Worm (Caenorhabditis elegans) whole organism, L1 larva: ENCODE measurements around the gene Y54G2A.26.

Experiments used
- C16A3.4 ChIP-seq: fragments of 150-350 bp; optimal IDR thresholded peaks from 2 replicates; lab custom pipeline; 2014; ENCODE audit warnings: missing biosample characterization, missing genetic modification characterization
- Y116A8C.19 ChIP-seq: sonication (generic microtip); optimal IDR thresholded peaks from 2 replicates; lab custom pipeline; 2016; ENCODE audit warnings: missing compliant biosample characterization, missing genetic modification characterization, borderline replicate concordance
- alr-1 ChIP-seq: fragments of 200-800 bp; sonication (Bioruptor generic); optimal IDR thresholded peaks from 2 replicates; lab custom pipeline; 2018; ENCODE audit warnings: borderline replicate concordance, mild to moderate bottlenecking, missing genetic modification characterization, missing compliant biosample characterization
- ama-1 ChIP-seq: fragments of 150-350 bp; optimal IDR thresholded peaks from 2 replicates; lab custom pipeline; 2014
- blmp-1 ChIP-seq: fragments of 150-350 bp; optimal IDR thresholded peaks from 2 replicates; lab custom pipeline; 2014; ENCODE audit warnings: missing biosample characterization, missing genetic modification characterization
- ceh-82 ChIP-seq, 3 experiments: fragments of 150-350 bp in 1 of 3; sonication (generic microtip) in 2 of 3; optimal IDR thresholded peaks; 2 replicates each; lab custom pipeline; 2014 to 2017; ENCODE audit warnings: missing biosample characterization in 3 of 3, missing genetic modification characterization in 3 of 3
- ceh-90 ChIP-seq: sonication (generic microtip); optimal IDR thresholded peaks from 2 replicates; lab custom pipeline; 2016; ENCODE audit warnings: missing genetic modification characterization, missing compliant biosample characterization
- ces-1 ChIP-seq: fragments of 150-350 bp; optimal IDR thresholded peaks from 2 replicates; lab custom pipeline; 2014; ENCODE audit warnings: missing biosample characterization, missing genetic modification reagents, missing genetic modification characterization
- dpl-1 ChIP-seq, 3 experiments: fragments of 150-350 bp in 2 of 3; sonication (generic microtip) in 1 of 3; optimal IDR thresholded peaks; 2 replicates each; lab custom pipeline; 2014 to 2017; ENCODE audit warnings: missing biosample characterization in 3 of 3, missing genetic modification characterization in 3 of 3, missing genetic modification reagents in 3 of 3
- efl-1 ChIP-seq, 4 experiments: fragments of 150-350 bp; optimal IDR thresholded peaks in 3 of 4; peaks in 1 of 4; 1 replicate in 1 of 4; 2 replicates in 3 of 4; lab custom pipeline; 2014; ENCODE audit warnings: missing biosample characterization in 2 of 4, missing genetic modification characterization in 2 of 4, missing genetic modification reagents in 2 of 4
- efl-3 ChIP-seq: fragments of 200-800 bp; sonication (Bioruptor generic); optimal IDR thresholded peaks from 2 replicates; lab custom pipeline; 2018; ENCODE audit warnings: mild to moderate bottlenecking, missing genetic modification characterization, missing compliant biosample characterization
- elt-2 ChIP-seq: sonication (generic microtip); optimal IDR thresholded peaks from 2 replicates; lab custom pipeline; 2016; ENCODE audit warnings: missing genetic modification characterization, mild to moderate bottlenecking, inconsistent platforms, missing compliant biosample characterization, missing genetic modification reagents
- elt-3 ChIP-seq, 6 experiments: fragments of 150-350 bp in 1 of 6; sonication (generic microtip); optimal IDR thresholded peaks; 2 replicates each; lab custom pipeline; 2017 to 2018; ENCODE audit warnings: missing biosample characterization in 6 of 6, missing genetic modification characterization in 6 of 6, inconsistent platforms in 1 of 6
- fkh-4 ChIP-seq: sonication (generic microtip); optimal IDR thresholded peaks from 2 replicates; lab custom pipeline; 2016; ENCODE audit warnings: missing compliant biosample characterization, missing genetic modification characterization, borderline replicate concordance
- fos-1 ChIP-seq: fragments of 150-350 bp; optimal IDR thresholded peaks from 2 replicates; lab custom pipeline; 2014; ENCODE audit warnings: missing biosample characterization, missing genetic modification characterization
- grh-1 ChIP-seq: fragments of 200-800 bp; sonication (Bioruptor generic); IDR thresholded peaks from 2 replicates; pipeline ENCODE4 v1.3.6; 2022; ENCODE audit warnings: missing genetic modification reagents, missing genetic modification characterization, missing compliant biosample characterization
- hlh-17 ChIP-seq: fragments of 200-800 bp; sonication (Bioruptor generic); optimal IDR thresholded peaks from 2 replicates; lab custom pipeline; 2018; ENCODE audit warnings: missing genetic modification characterization, mild to moderate bottlenecking, missing compliant biosample characterization, moderate library complexity, borderline replicate concordance
- hpl-2 ChIP-seq: fragments of 150-350 bp; optimal IDR thresholded peaks from 2 replicates; lab custom pipeline; 2014; ENCODE audit warnings: missing biosample characterization, missing genetic modification reagents, missing genetic modification characterization
- lin-13 ChIP-seq: fragments of 150-350 bp; optimal IDR thresholded peaks from 2 replicates; lab custom pipeline; 2014; ENCODE audit warnings: missing biosample characterization, missing genetic modification reagents, missing genetic modification characterization
- lin-14 ChIP-seq: fragments of 200-800 bp; sonication (Bioruptor generic); optimal IDR thresholded peaks from 2 replicates; lab custom pipeline; 2018; ENCODE audit warnings: mild to moderate bottlenecking, missing genetic modification characterization, moderate library complexity, missing compliant biosample characterization
- lin-35 ChIP-seq, 2 experiments: fragments of 150-350 bp; optimal IDR thresholded peaks; 2 replicates each; lab custom pipeline; 2014; ENCODE audit warnings: missing biosample characterization in 2 of 2, missing genetic modification characterization in 2 of 2, missing genetic modification reagents in 2 of 2
- lir-3 ChIP-seq: sonication (generic microtip); optimal IDR thresholded peaks from 2 replicates; lab custom pipeline; 2016; ENCODE audit warnings: mild to moderate bottlenecking, missing genetic modification characterization, moderate library complexity, missing compliant biosample characterization; ENCODE audit not compliant: poor library complexity
- lsy-2 ChIP-seq, 2 experiments: fragments of 150-350 bp; optimal IDR thresholded peaks; 2 replicates each; lab custom pipeline; 2014; ENCODE audit warnings: missing biosample characterization in 2 of 2, missing genetic modification characterization in 2 of 2
- mep-1 ChIP-seq: fragments of 150-350 bp; optimal IDR thresholded peaks from 2 replicates; lab custom pipeline; 2014; ENCODE audit warnings: missing biosample characterization, missing genetic modification characterization
- nhr-11 ChIP-seq: fragments of 150-350 bp; optimal IDR thresholded peaks from 2 replicates; lab custom pipeline; 2014; ENCODE audit warnings: missing biosample characterization, missing genetic modification characterization
- nhr-19 ChIP-seq: fragments of 200-800 bp; sonication (Bioruptor generic); conservative IDR thresholded peaks from 2 replicates; pipeline ENCODE4 v1.3.6; 2022; ENCODE audit warnings: missing genetic modification characterization, missing compliant biosample characterization
- nhr-84 ChIP-seq: sonication (generic microtip); optimal IDR thresholded peaks from 2 replicates; lab custom pipeline; 2017; ENCODE audit warnings: missing biosample characterization, missing genetic modification characterization
- nhr-85 ChIP-seq: sonication (generic microtip); peaks from one replicate; lab custom pipeline; 2016; ENCODE audit warnings: missing genetic modification characterization, inconsistent platforms, missing compliant biosample characterization
- nhr-90 ChIP-seq: sonication (generic microtip); optimal IDR thresholded peaks from 2 replicates; lab custom pipeline; 2016; ENCODE audit warnings: mild to moderate bottlenecking, missing genetic modification characterization, missing compliant biosample characterization; ENCODE audit not compliant: poor library complexity
- pax-3 ChIP-seq: fragments of 200-800 bp; sonication (Bioruptor generic); optimal IDR thresholded peaks from 2 replicates; lab custom pipeline; 2018; ENCODE audit warnings: mild to moderate bottlenecking, missing genetic modification characterization, moderate library complexity, missing compliant biosample characterization
- pqm-1 ChIP-seq: sonication (generic microtip); optimal IDR thresholded peaks from 3 replicates; lab custom pipeline; 2017; ENCODE audit warnings: missing biosample characterization, missing genetic modification characterization
- rnt-1 ChIP-seq: sonication (generic microtip); optimal IDR thresholded peaks from 2 replicates; lab custom pipeline; 2016; ENCODE audit warnings: mild to moderate bottlenecking, missing genetic modification characterization, moderate library complexity, missing compliant biosample characterization
- snu-23 ChIP-seq: sonication (generic microtip); optimal IDR thresholded peaks from 2 replicates; lab custom pipeline; 2016; ENCODE audit warnings: missing genetic modification characterization, missing compliant biosample characterization
- sptf-1 ChIP-seq: fragments of 150-350 bp; optimal IDR thresholded peaks from 2 replicates; lab custom pipeline; 2014; ENCODE audit warnings: missing biosample characterization, missing genetic modification characterization
- sup-37 ChIP-seq: fragments of 200-800 bp; sonication (Bioruptor generic); optimal IDR thresholded peaks from 2 replicates; lab custom pipeline; 2018; ENCODE audit warnings: mild to moderate bottlenecking, missing genetic modification characterization, missing compliant biosample characterization
- swsn-7 ChIP-seq: sonication (generic microtip); optimal IDR thresholded peaks from 2 replicates; lab custom pipeline; 2016; ENCODE audit warnings: missing genetic modification characterization, missing compliant biosample characterization
- tbx-2 ChIP-seq: sonication (generic microtip); optimal IDR thresholded peaks from 2 replicates; lab custom pipeline; 2016; ENCODE audit warnings: missing genetic modification characterization, missing compliant biosample characterization
- tlp-1 ChIP-seq: fragments of 150-350 bp; optimal IDR thresholded peaks from 2 replicates; lab custom pipeline; 2014; ENCODE audit warnings: missing biosample characterization, missing genetic modification characterization
- unc-98 ChIP-seq: fragments of 200-800 bp; sonication (Bioruptor generic); IDR thresholded peaks from 2 replicates; pipeline ENCODE4 v1.3.6; 2022; ENCODE audit warnings: missing genetic modification characterization, missing compliant biosample characterization
- zag-1 ChIP-seq: fragments of 150-350 bp; optimal IDR thresholded peaks from 2 replicates; lab custom pipeline; 2014; ENCODE audit warnings: missing biosample characterization, missing genetic modification characterization
- zip-4 ChIP-seq: fragments of 200-800 bp; sonication (Bioruptor generic); optimal IDR thresholded peaks from 2 replicates; lab custom pipeline; 2018; ENCODE audit warnings: mild to moderate bottlenecking, missing genetic modification characterization, moderate library complexity, missing compliant biosample characterization
- ztf-11 ChIP-seq, 2 experiments: sonication (generic microtip); optimal IDR thresholded peaks; 2 replicates each; lab custom pipeline; 2016 to 2017; ENCODE audit warnings: missing genetic modification characterization in 2 of 2, missing biosample characterization in 1 of 2, missing compliant biosample characterization in 1 of 2
- ztf-4 ChIP-seq: fragments of 150-350 bp; optimal IDR thresholded peaks from 2 replicates; lab custom pipeline; 2014; ENCODE audit warnings: missing biosample characterization, missing genetic modification characterization

Y54G2A.26 gene

DNA sequence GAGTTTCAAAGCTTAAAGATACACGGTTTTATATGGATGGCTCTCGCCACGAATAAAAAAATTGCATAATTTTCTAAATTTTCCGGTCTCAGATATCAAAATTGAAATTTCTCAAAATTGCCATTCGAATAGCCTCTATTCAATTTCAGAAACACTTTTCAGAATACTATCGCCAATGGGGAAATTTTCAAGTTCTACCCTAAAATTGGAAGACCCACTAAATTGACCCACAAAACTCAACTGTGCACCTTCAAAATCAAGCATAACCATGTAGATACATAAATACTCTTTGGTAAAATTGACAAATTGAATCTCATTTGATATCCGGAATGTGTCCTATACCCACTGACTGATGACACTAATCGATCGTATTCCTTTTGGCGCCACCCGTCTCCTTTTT, 20.9 kb upstream of the Y54G2A.26 start:
- no peak for TF ChIP-seq ces-1 (GFP tag; lab: Kevin White, UChicago)
- peak; percentile 60 for TF ChIP-seq nhr-85 (tag; lab: Kevin White, UChicago)
- TF ChIP-seq C16A3.4: no peak

DNA sequence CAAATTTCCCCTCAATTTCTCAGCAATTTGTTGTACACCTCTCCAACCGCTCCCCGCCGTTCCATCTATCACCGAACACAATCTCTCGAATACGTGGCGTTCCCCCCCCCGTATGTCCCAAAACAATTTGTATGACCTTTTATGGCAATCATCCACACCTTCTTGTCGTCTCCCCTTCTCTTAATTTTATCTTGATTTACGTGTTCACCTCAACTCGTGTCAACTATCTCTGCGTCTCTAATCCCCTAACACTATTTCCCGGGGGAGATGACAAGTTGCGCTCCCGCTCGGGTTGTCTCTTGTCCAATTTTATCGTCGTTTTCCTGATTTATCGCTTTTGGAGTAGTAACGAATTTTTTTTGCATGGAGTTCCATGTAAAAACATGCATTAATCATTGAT, 19.3 kb upstream of the Y54G2A.26 start:
- no peak for TF ChIP-seq ama-1 (lab: Kevin White, UChicago)
- TF ChIP-seq sptf-1: no peak
- no peak for TF ChIP-seq nhr-11 (tag; lab: Kevin White, UChicago)
- TF ChIP-seq pax-3 (tag; lab: Kevin White, UChicago): no peak
- no peak for TF ChIP-seq lin-35 (GFP tag; optimal IDR thresholded peaks at IDR 0.05; lab: Kevin White, UChicago)
- TF ChIP-seq mep-1 (tag; lab: Kevin White, UChicago): peak; percentile 31
- peak; percentile 63 for TF ChIP-seq blmp-1 (tag; lab: Kevin White, UChicago)
- no peak for TF ChIP-seq C16A3.4
- no peak for TF ChIP-seq nhr-84 (tag; lab: Kevin White, UChicago)
- TF ChIP-seq ceh-90 (tag; lab: Kevin White, UChicago): no peak
- no peak for TF ChIP-seq tbx-2
- no peak for TF ChIP-seq alr-1 (tag; lab: Kevin White, UChicago)
- TF ChIP-seq nhr-85 (tag; lab: Kevin White, UChicago): peak; percentile 79
- TF ChIP-seq fos-1 (tag; lab: Kevin White, UChicago): no peak
- no peak for TF ChIP-seq zag-1 (tag; lab: Kevin White, UChicago)
- no peak for TF ChIP-seq zip-4 (GFP tag; lab: Kevin White, UChicago)
- peak; percentile 35 for TF ChIP-seq rnt-1 (tag; lab: Kevin White, UChicago)
- TF ChIP-seq ceh-82 (tag; optimal IDR thresholded peaks at IDR 0.05; lab: Kevin White, UChicago): no peak
- no peak for TF ChIP-seq tlp-1 (tag; lab: Kevin White, UChicago)
- TF ChIP-seq nhr-90 (tag; lab: Kevin White, UChicago): no peak
- no peak for TF ChIP-seq efl-3 (GFP tag; lab: Kevin White, UChicago)
- peak; percentile 73 for TF ChIP-seq lin-14
- TF ChIP-seq elt-3 (tag; optimal IDR thresholded peaks at IDR 0.05; lab: Kevin White, UChicago): no peak
- TF ChIP-seq snu-23: peak; percentile 2

ce11 chrIV:3012374-3013142, 17.3 kb upstream of the Y54G2A.26 start, which contains the start of the genes Y54G2A.28 and vrp-1:
TSS of gene Y54G2A.28 (minus strand) at chrIV:3012421.
TSS of gene vrp-1 (plus strand) at chrIV:3012587.
- peak; percentile 23 for TF ChIP-seq elt-2 (tag; lab: Kevin White, UChicago)
- no peak for TF ChIP-seq efl-1 (optimal IDR thresholded peaks at IDR 0.05; lab: Kevin White, UChicago)
- peak in 1 of 2 experiments; percentile 79 for TF ChIP-seq efl-1 (GFP tag; optimal IDR thresholded peaks at IDR 0.05 in 1 of 2; lab: Kevin White, UChicago)
- no peak for TF ChIP-seq pqm-1 (tag; lab: Kevin White, UChicago)
- TF ChIP-seq fkh-4 (tag; lab: Kevin White, UChicago): no peak

ce11 chrIV:3011647-3012046, 16.4 kb upstream of the Y54G2A.26 start:
- TF ChIP-seq unc-98 (no peak), nhr-84 (tag; lab: Kevin White, UChicago) (no peak), mep-1 (tag; lab: Kevin White, UChicago) (no peak), lin-35 (GFP tag; optimal IDR thresholded peaks at IDR 0.05; lab: Kevin White, UChicago) (peak in 1 of 2 experiments; percentile 54), efl-1 (optimal IDR thresholded peaks at IDR 0.05; lab: Kevin White, UChicago) (peak in 1 of 2 experiments; percentile 77), efl-1 (GFP tag; optimal IDR thresholded peaks at IDR 0.05 in 1 of 2; lab: Kevin White, UChicago) (peak; percentile 77 to 97), C16A3.4 (no peak), dpl-1 (GFP tag; optimal IDR thresholded peaks at IDR 0.05; lab: Kevin White, UChicago) (peak; percentile 24 to 72 (median 60)), ztf-11 (tag; optimal IDR thresholded peaks at IDR 0.05; lab: Kevin White, UChicago) (no peak), ztf-4 (tag; lab: Kevin White, UChicago) (no peak), sup-37 (GFP tag; lab: Kevin White, UChicago) (no peak), pqm-1 (tag; lab: Kevin White, UChicago) (no peak), lin-13 (GFP tag; lab: Kevin White, UChicago) (no peak), hlh-17 (GFP tag; lab: Kevin White, UChicago) (no peak), swsn-7 (no peak), sptf-1 (no peak), zag-1 (tag; lab: Kevin White, UChicago) (no peak), lsy-2 (tag; optimal IDR thresholded peaks at IDR 0.05; lab: Kevin White, UChicago) (no peak), grh-1 (GFP tag; lab: Robert Waterston, UW) (no peak), lir-3 (tag; lab: Kevin White, UChicago) (no peak), hpl-2 (GFP tag; lab: Kevin White, UChicago) (no peak), Y116A8C.19 (no peak), nhr-19 (GFP tag; lab: Robert Waterston, UW) (no peak), lin-14 (no peak)
